Worm (Caenorhabditis elegans) whole organism, dauer: ENCODE measurements around the gene rep-1.

Source experiments
- unc-62 ChIP-seq: sonication (generic microtip); optimal IDR thresholded peaks from 2 replicates; lab custom pipeline; 2017; ENCODE audit warnings: missing biosample characterization, missing genetic modification reagents, missing genetic modification characterization

rep-1 gene

DNA sequence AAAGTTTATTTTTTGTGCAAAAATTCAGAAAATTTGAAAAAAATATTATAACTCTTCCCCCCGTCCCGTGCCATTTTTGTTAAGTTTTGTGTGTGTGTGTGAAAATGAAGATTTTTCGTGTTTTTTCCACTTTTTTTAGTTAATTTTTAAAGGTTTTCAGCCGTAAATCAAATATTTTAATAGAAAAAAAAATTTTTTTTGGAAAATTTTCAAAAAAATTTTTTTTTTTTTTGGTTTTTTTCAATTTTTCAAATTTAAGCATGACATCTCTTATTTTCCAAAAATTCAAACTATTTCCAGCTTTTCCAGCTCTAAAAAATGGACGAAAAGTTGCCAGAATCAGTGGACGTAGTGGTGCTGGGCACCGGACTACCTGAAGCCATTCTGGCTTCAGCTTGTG is at the start of gene rep-1:
Gene rep-1, plus strand, starts transcription at position 301 of the 400 bp plus-strand sequence.
- no peak for TF ChIP-seq unc-62 (GFP tag; lab: Kevin White, UChicago)

DNA sequence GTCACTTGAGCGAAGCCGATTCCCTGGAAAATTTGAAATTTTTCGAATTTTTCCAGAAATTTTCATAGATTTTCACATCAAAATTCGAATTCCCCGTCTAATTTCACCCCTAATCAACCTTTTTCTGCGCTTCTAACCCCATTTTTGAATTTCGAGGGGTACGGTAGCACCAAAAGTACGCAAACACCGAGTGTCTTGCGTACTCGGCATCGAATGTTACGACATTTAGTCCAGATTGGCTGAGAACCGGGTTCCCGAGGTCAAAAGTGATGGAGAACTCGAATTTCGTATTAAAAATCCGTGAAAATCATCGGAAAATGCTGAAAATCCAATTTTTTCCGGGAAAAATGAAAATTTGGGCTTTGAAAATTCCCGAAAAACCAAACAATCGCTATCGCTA is 41.7 kb upstream of the rep-1 start:
- no peak for TF ChIP-seq unc-62 (GFP tag; lab: Kevin White, UChicago)

- TF ChIP-seq unc-62 (GFP tag; lab: Kevin White, UChicago), result no peak
Observed at ce11 chrIII:1532777-1533473, 37.2 kb upstream of the rep-1 start, which contains the start of gene snf-6. Gene snf-6 (minus strand): TSS chrIII:1532827.

ce11 chrIII:1533615-1534014 is 36.5 kb upstream of the rep-1 start, which contains the start of gene mtg-1:
Gene mtg-1 (plus strand): TSS chrIII:1533774.
- no peak for TF ChIP-seq unc-62 (GFP tag; lab: Kevin White, UChicago)

DNA sequence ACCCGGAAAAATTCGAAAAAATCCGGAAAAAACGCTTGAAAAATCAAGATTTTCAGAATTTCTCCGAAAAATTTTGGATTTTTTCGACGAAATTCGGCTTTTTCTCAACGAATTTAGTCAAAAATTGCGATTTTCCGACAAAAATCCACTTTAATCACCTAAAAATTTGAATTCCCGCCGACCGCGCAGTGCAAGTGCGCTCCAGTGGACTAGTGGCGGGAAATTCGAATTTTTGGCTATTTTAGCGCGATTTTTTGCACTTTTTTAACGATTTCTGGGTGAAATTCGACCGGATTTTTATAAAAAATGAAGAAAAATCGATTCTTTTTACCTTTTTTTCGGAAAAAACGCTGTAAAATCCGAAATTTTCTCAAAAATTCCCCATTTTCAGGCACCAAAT is 35.7 kb upstream of the rep-1 start:
- TF ChIP-seq unc-62 (GFP tag; lab: Kevin White, UChicago), result no peak

ce11 chrIII:1539366-1539765 is 30.7 kb upstream of the rep-1 start:
- no peak for TF ChIP-seq unc-62 (GFP tag; lab: Kevin White, UChicago)

- TF ChIP-seq unc-62 (GFP tag; lab: Kevin White, UChicago), result no peak
Observed at ce11 chrIII:1540100-1540695, 29.9 kb upstream of the rep-1 start, which contains the start of the genes Y67D2.5 and cisd-3.2. Gene Y67D2.5 (minus strand): TSS chrIII:1540244. Gene cisd-3.2 (plus strand): TSS chrIII:1540493.

DNA sequence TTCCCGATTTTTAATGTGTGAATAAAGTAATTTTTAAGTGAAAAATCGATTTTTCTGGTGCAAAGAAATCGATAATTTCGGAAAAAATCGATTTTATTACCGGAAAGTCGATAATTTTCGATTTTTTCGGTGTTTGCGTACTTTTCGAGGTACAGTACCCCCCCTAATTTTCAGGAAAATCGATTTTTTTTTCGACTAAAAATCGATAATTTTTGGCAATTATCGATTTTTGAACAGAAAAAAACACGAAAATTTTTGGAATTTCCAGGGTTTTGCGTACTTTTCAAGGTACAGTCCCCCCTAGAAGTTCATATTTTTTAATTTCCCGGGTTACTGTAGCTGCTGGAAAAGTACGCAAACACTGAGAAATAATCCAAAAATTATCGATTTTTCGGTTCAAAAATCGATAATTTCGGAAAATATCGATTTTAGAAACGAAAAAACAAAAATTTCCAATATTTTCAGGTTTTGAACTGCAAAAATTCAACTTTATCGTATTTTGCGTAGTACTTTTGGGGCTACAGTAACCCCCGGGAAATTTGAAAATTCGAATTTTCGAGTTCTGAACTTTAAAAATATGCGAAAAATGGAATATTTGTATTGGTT is 26.6 kb upstream of the rep-1 start:
- no peak for TF ChIP-seq unc-62 (GFP tag; lab: Kevin White, UChicago)

DNA sequence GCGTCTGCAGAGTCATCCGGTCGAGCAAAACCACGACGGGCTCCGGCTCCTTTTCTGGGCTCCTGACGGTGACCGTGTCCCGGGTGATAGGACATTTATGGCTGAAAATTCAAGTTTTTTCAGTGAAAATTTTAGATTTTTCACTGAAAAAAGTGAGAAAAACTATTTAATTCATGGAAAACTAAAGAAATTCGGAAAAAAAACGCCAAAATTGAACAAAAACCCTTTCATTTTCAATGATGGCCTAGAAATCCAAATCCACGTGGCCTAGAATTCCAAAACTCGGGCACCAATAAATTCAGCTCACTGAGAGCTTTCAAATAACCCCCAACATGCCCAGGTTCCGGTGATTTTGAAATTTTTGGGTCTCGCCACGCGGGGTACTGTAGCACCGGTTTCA is 15.8 kb upstream of the rep-1 start, which contains the start of gene ddx-35:
Gene ddx-35, minus strand, starts transcription at position 101 of the 400 bp plus-strand sequence.
- TF ChIP-seq unc-62 (GFP tag; lab: Kevin White, UChicago), result no peak

DNA sequence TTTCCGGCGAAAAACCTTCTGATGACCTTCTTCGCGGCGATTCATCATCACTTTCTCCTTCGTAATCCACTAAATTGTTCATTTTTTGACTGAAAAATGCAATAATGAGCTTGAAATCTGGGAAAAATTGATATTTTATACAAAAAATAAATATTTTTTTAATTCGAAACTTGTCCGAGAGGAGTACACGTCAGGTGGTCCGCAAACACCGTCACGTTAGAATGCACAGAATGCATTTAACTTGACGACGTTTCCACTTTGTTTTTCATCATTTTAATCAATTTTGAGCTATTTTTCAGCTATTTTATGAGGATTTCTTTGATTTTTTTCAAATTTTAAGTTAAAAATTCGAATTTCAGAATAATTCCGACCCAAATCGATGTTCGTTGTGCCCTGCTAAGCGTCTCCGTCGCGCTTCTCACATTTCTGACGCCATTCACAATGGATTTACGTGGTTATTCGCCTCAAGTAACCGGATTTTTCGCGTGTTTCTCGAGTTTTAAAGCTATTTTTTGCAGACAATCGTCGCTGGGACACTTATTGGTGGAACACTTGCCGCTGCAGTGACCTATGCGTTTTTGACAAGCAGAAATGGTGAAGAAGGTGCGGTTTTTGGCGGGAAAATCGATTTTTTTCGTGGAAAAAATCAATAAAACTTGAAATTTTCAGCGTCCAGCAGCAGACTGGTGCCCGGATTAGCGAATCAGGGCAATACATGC is 11.5 kb upstream of the rep-1 start, which contains the start of the genes eelo-1 and Y67D2.2:
Gene eelo-1, minus strand, starts transcription at position 89 of the 719 bp plus-strand sequence.
Gene Y67D2.2, plus strand, starts transcription at position 360 of the 719 bp plus-strand sequence.
- no peak for TF ChIP-seq unc-62 (GFP tag; lab: Kevin White, UChicago)

DNA sequence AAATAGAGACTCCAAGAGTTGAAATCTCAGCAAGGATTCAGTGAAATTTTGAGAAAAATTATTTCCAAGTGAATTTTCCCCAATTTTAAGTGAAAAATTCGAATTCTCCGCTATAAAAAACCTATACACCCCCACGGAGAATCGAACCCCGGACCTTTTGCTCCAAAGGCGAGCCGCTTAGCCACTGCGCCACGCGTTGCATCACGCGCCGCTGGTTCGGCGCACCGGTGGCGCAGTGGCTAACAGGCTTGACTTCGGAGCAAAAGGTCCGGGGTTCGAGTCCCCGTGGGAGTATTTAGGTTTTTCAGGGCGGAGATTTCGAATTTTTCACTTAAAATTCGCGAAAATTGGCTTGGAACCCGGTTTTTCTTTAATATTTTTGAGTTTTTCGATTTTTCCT is 5.5 kb downstream of the rep-1 start:
- no peak for TF ChIP-seq unc-62 (GFP tag; lab: Kevin White, UChicago)

DNA sequence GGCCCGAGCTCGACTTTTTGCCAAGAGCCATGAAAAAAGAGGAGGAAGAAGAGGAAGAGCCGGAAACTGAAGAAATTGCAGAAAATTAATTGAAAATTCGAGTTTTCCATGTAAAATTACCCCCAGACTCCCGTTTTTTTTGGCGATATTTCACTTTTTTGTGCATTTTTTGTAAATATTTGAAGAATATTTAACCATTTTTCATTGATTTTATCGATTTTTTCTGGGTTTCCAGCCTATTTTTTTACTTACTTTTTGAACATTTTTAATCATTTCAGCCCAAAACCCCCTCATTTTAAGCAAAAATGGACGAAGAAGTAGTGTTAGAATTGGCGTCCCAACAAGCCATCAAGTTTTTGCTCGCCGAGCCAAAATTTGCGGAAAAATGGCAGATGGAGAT is 6.3 kb downstream of the rep-1 start, which contains the start of gene Y22D7AL.7:
Gene Y22D7AL.7, plus strand, starts transcription at position 301 of the 400 bp plus-strand sequence.
- TF ChIP-seq unc-62 (GFP tag; lab: Kevin White, UChicago), result no peak

ce11 chrIII:1578566-1578965 is 8.5 kb downstream of the rep-1 start:
- no peak for TF ChIP-seq unc-62 (GFP tag; lab: Kevin White, UChicago)

ce11 chrIII:1579001-1579400 is 8.9 kb downstream of the rep-1 start:
- no peak for TF ChIP-seq unc-62 (GFP tag; lab: Kevin White, UChicago)

DNA sequence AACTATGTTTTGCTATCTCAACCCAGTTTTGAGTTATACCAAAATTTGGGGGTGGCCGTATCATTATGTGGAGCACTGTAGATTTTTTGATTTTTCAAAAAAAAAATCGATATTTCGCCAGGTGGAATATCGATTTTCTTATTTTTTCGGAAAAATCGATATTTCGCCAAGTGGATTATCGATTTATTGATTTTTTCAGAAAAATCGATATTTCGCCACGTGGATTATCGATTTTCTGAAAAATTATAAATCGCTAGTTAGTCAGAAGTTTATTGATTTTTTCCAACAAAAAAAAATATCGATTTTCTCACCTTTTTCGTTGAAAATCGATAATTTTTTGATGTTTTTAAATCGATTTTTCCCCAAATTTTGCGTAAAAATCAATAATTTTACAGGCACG is 10.0 kb downstream of the rep-1 start:
- no peak for TF ChIP-seq unc-62 (GFP tag; lab: Kevin White, UChicago)
